Worm (Caenorhabditis elegans) whole organism, young adult: ENCODE measurements around the gene C41G6.12.

ENCODE experiments used
- B0019.2 ChIP-seq: fragments of 200-800 bp; sonication (Bioruptor generic); conservative IDR thresholded peaks from 2 replicates; pipeline ENCODE4 v1.3.6; 2022; ENCODE audit warnings: missing genetic modification reagents, missing genetic modification characterization, missing compliant biosample characterization
- B0035.1 ChIP-seq: sonication (generic microtip); optimal IDR thresholded peaks from 2 replicates; lab custom pipeline; 2016; ENCODE audit warnings: missing genetic modification characterization, mild to moderate bottlenecking, missing compliant biosample characterization, missing genotype, missing genetic modification reagents
- F39B2.1 ChIP-seq: fragments of 200-800 bp; sonication (Bioruptor generic); IDR thresholded peaks from 2 replicates; pipeline ENCODE4 v1.3.6; 2022; ENCODE audit warnings: missing genetic modification reagents, missing genetic modification characterization, missing compliant biosample characterization
- F49E8.2 ChIP-seq: sonication (generic microtip); optimal IDR thresholded peaks from 3 replicates; lab custom pipeline; 2017; ENCODE audit warnings: missing genetic modification characterization, mild to moderate bottlenecking, missing compliant biosample characterization, antibody characterized with exemption, moderate library complexity; ENCODE audit not compliant: insufficient read depth
- K12H6.12 ChIP-seq: fragments of 200-800 bp; sonication (Bioruptor generic); optimal IDR thresholded peaks from 2 replicates; lab custom pipeline; 2018; ENCODE audit warnings: mild to moderate bottlenecking, missing genetic modification characterization, missing compliant biosample characterization
- Y53G8AR.9 ChIP-seq: fragments of 200-800 bp; sonication (Bioruptor generic); conservative IDR thresholded peaks from 2 replicates; pipeline ENCODE4 v1.3.6; 2022; ENCODE audit warnings: missing genetic modification reagents, missing genetic modification characterization, missing compliant biosample characterization
- Y67H2A.10 ChIP-seq: fragments of 200-800 bp; sonication (Bioruptor generic); conservative IDR thresholded peaks from 2 replicates; pipeline ENCODE4 v1.3.6; 2022; ENCODE audit warnings: missing genetic modification reagents, missing genetic modification characterization, missing compliant biosample characterization
- Y79H2A.3 ChIP-seq: fragments of 200-800 bp; sonication (Bioruptor generic); conservative IDR thresholded peaks from 2 replicates; pipeline ENCODE4 v1.3.6; 2022; ENCODE audit warnings: missing genetic modification reagents, missing genetic modification characterization, missing compliant biosample characterization
- akir-1 ChIP-seq: fragments of 200-800 bp; sonication (Bioruptor generic); optimal IDR thresholded peaks from 2 replicates; lab custom pipeline; 2018; ENCODE audit warnings: mild to moderate bottlenecking, missing genetic modification characterization, moderate library complexity, missing compliant biosample characterization
- ama-1 ChIP-seq, 3 experiments: fragments of 150-350 bp in 1 of 3; sonication (generic microtip) in 2 of 3; optimal IDR thresholded peaks; 2 replicates each; lab custom pipeline; 2014 to 2018; ENCODE audit warnings: missing biosample characterization in 2 of 3, missing genetic modification characterization in 2 of 3, missing genetic modification reagents in 2 of 3
- atf-7 ChIP-seq: sonication (generic microtip); optimal IDR thresholded peaks from 2 replicates; lab custom pipeline; 2017; ENCODE audit warnings: mild to moderate bottlenecking, missing genetic modification characterization, missing compliant biosample characterization
- bed-2 ChIP-seq: fragments of 200-800 bp; sonication (Bioruptor generic); IDR thresholded peaks from 2 replicates; pipeline ENCODE4 v1.3.6; 2022; ENCODE audit warnings: missing genetic modification reagents, missing genetic modification characterization, missing compliant biosample characterization
- cebp-1 ChIP-seq, 2 experiments: fragments of 200-800 bp in 1 of 2; sonication (Bioruptor generic) in 1 of 2; sonication (generic microtip) in 1 of 2; IDR thresholded peaks in 1 of 2; optimal IDR thresholded peaks in 1 of 2; 2 replicates each; pipeline versions ENCODE4 v1.3.6 to Lab custom; 2017 to 2022; ENCODE audit warnings: missing compliant biosample characterization in 2 of 2, missing genetic modification characterization in 2 of 2, mild to moderate bottlenecking in 1 of 2, missing genetic modification reagents in 1 of 2, moderate library complexity in 1 of 2
- ceh-91 ChIP-seq: fragments of 200-800 bp; sonication (Bioruptor generic); IDR thresholded peaks from 2 replicates; pipeline ENCODE4 v1.3.6; 2022; ENCODE audit warnings: missing genetic modification reagents, missing genetic modification characterization, missing compliant biosample characterization
- dox-1 ChIP-seq: fragments of 200-800 bp; sonication (Bioruptor generic); IDR thresholded peaks from 2 replicates; pipeline ENCODE4 v1.3.6; 2022; ENCODE audit warnings: missing genetic modification reagents, missing genetic modification characterization, missing compliant biosample characterization
- dpl-1 ChIP-seq: fragments of 150-350 bp; optimal IDR thresholded peaks from 2 replicates; lab custom pipeline; 2014; ENCODE audit warnings: missing biosample characterization, missing genetic modification reagents, missing genetic modification characterization
- ekl-4 ChIP-seq: fragments of 200-800 bp; sonication (Bioruptor generic); IDR thresholded peaks from 2 replicates; pipeline ENCODE4 v1.3.6; 2022; ENCODE audit warnings: missing genetic modification reagents, missing genetic modification characterization, missing compliant biosample characterization
- ets-4 ChIP-seq: fragments of 200-800 bp; sonication (Bioruptor generic); optimal IDR thresholded peaks from 2 replicates; lab custom pipeline; 2018; ENCODE audit warnings: mild to moderate bottlenecking, missing genetic modification characterization, missing compliant biosample characterization
- gei-17 ChIP-seq: fragments of 200-800 bp; sonication (Bioruptor generic); optimal IDR thresholded peaks from 2 replicates; lab custom pipeline; 2018; ENCODE audit warnings: mild to moderate bottlenecking, missing genetic modification characterization, missing compliant biosample characterization
- hmg-1.2 ChIP-seq: fragments of 200-800 bp; sonication (Bioruptor generic); IDR thresholded peaks from 2 replicates; pipeline ENCODE4 v1.3.6; 2022; ENCODE audit warnings: missing genetic modification reagents, missing genetic modification characterization, missing compliant biosample characterization
- lin-35 ChIP-seq, 3 experiments: fragments of 150-350 bp in 2 of 3; sonication (generic microtip) in 1 of 3; optimal IDR thresholded peaks; 2 replicates each; lab custom pipeline; 2014 to 2018; ENCODE audit warnings: missing biosample characterization in 3 of 3, missing genetic modification characterization in 3 of 3, missing genetic modification reagents in 3 of 3
- lin-40 ChIP-seq: sonication (generic microtip); optimal IDR thresholded peaks from 2 replicates; lab custom pipeline; 2016; ENCODE audit warnings: missing genetic modification characterization, mild to moderate bottlenecking, missing compliant biosample characterization, missing genotype, missing genetic modification reagents
- lin-54 ChIP-seq: fragments of 200-800 bp; sonication (Bioruptor generic); optimal IDR thresholded peaks from 2 replicates; lab custom pipeline; 2018; ENCODE audit warnings: mild to moderate bottlenecking, missing genetic modification characterization, missing compliant biosample characterization
- lir-1 ChIP-seq: fragments of 200-800 bp; sonication (Bioruptor generic); conservative IDR thresholded peaks from 2 replicates; pipeline ENCODE4 v1.3.6; 2022; ENCODE audit warnings: missing genetic modification reagents, missing genetic modification characterization, missing compliant biosample characterization
- lsl-1 ChIP-seq: fragments of 200-800 bp; sonication (Bioruptor generic); optimal IDR thresholded peaks from 2 replicates; lab custom pipeline; 2018; ENCODE audit warnings: mild to moderate bottlenecking, missing genetic modification characterization, moderate library complexity, missing compliant biosample characterization
- madf-10 ChIP-seq: sonication (generic microtip); optimal IDR thresholded peaks from 2 replicates; lab custom pipeline; 2016; ENCODE audit warnings: mild to moderate bottlenecking, missing genetic modification characterization, missing compliant biosample characterization
- madf-6 ChIP-seq: fragments of 200-800 bp; sonication (Bioruptor generic); IDR thresholded peaks from 2 replicates; pipeline ENCODE4 v1.3.6; 2022; ENCODE audit warnings: missing genetic modification reagents, missing genetic modification characterization, missing compliant biosample characterization
- madf-8 ChIP-seq: fragments of 200-800 bp; sonication (Bioruptor generic); conservative IDR thresholded peaks from 2 replicates; pipeline ENCODE4 v1.3.6; 2022; ENCODE audit warnings: missing genetic modification reagents, missing genetic modification characterization, missing compliant biosample characterization
- nfyb-1 ChIP-seq: fragments of 200-800 bp; sonication (Bioruptor generic); IDR thresholded peaks from 2 replicates; pipeline ENCODE4 v1.3.6; 2022; ENCODE audit warnings: missing genetic modification reagents, missing genetic modification characterization, missing compliant biosample characterization
- nhr-120 ChIP-seq: fragments of 200-800 bp; sonication (Bioruptor generic); IDR thresholded peaks from 2 replicates; pipeline ENCODE4 v1.3.6; 2022; ENCODE audit warnings: missing genetic modification characterization, missing compliant biosample characterization
- pbrm-1 ChIP-seq: fragments of 200-800 bp; sonication (Bioruptor generic); IDR thresholded peaks from 2 replicates; pipeline ENCODE4 v1.3.6; 2022; ENCODE audit warnings: missing genetic modification reagents, missing genetic modification characterization, missing compliant biosample characterization
- pha-4 ChIP-seq: fragments of 150-350 bp; sonication (generic microtip); optimal IDR thresholded peaks from 2 replicates; lab custom pipeline; 2014; ENCODE audit warnings: missing biosample characterization, missing genetic modification reagents, missing genetic modification characterization
- rpc-1 ChIP-seq, 2 experiments: fragments of 150-350 bp in 1 of 2; sonication (generic microtip) in 1 of 2; optimal IDR thresholded peaks; 2 replicates each; lab custom pipeline; 2014 to 2018; ENCODE audit warnings: missing biosample characterization in 1 of 2, missing genetic modification characterization in 1 of 2, missing genetic modification reagents in 1 of 2, missing genotype in 1 of 2
- snpc-1.1 ChIP-seq: sonication (generic microtip); optimal IDR thresholded peaks from 2 replicates; lab custom pipeline; 2017; ENCODE audit warnings: missing genetic modification characterization, mild to moderate bottlenecking, missing compliant biosample characterization, antibody characterized with exemption, moderate library complexity, missing genotype, missing genetic modification reagents; ENCODE audit not compliant: insufficient read depth
- snpc-1.3 ChIP-seq: sonication (generic microtip); optimal IDR thresholded peaks from 2 replicates; lab custom pipeline; 2017; ENCODE audit warnings: missing genetic modification characterization, mild to moderate bottlenecking, missing compliant biosample characterization, antibody characterized with exemption, moderate library complexity, missing genotype, missing genetic modification reagents; ENCODE audit not compliant: insufficient read depth
- snpc-3.4 ChIP-seq: sonication (generic microtip); optimal IDR thresholded peaks from 2 replicates; lab custom pipeline; 2017; ENCODE audit warnings: missing genetic modification characterization, mild to moderate bottlenecking, missing compliant biosample characterization, antibody characterized with exemption, moderate library complexity, missing genotype, missing genetic modification reagents
- snpc-4 ChIP-seq, 5 experiments: fragments of 150-350 bp in 1 of 5; sonication (generic microtip) in 4 of 5; optimal IDR thresholded peaks; 2 replicates each; lab custom pipeline; 2014 to 2018; ENCODE audit warnings: missing genetic modification characterization in 5 of 5, missing biosample characterization in 3 of 5, antibody characterized with exemption in 2 of 5, mild to moderate bottlenecking in 2 of 5, missing compliant biosample characterization in 2 of 5, missing genotype in 2 of 5, moderate library complexity in 2 of 5, missing genetic modification reagents in 1 of 5
- sptf-2 ChIP-seq: fragments of 200-800 bp; sonication (Bioruptor generic); optimal IDR thresholded peaks from 2 replicates; lab custom pipeline; 2018; ENCODE audit warnings: mild to moderate bottlenecking, missing genetic modification characterization, missing compliant biosample characterization
- tbp1 ChIP-seq: fragments of 200-800 bp; sonication (Bioruptor generic); optimal IDR thresholded peaks from 2 replicates; lab custom pipeline; 2018; ENCODE audit warnings: mild to moderate bottlenecking, missing genetic modification characterization, missing compliant biosample characterization
- xnd-1 ChIP-seq: sonication (generic microtip); optimal IDR thresholded peaks from 2 replicates; lab custom pipeline; 2016; ENCODE audit warnings: missing genotype, missing genetic modification reagents, missing genetic modification characterization, missing compliant biosample characterization
- ztf-22 ChIP-seq: fragments of 200-800 bp; sonication (Bioruptor generic); optimal IDR thresholded peaks from 2 replicates; lab custom pipeline; 2018; ENCODE audit warnings: mild to moderate bottlenecking, missing genetic modification characterization, moderate library complexity, missing compliant biosample characterization
- ztf-26 ChIP-seq: sonication (generic microtip); optimal IDR thresholded peaks from 2 replicates; lab custom pipeline; 2017; ENCODE audit warnings: missing genetic modification characterization, missing compliant biosample characterization

The C41G6.12 gene

ce11 chrV:15187083-15188057 is 20.2 kb downstream of the C41G6.12 start, which contains the start of the genes cyn-7 and bath-36 (continued):
- TF ChIP-seq lin-35 (GFP tag; optimal IDR thresholded peaks at IDR 0.05; lab: Kevin White, UChicago) (peak in 1 of 3 experiments; percentile 66), hmg-1.2 (GFP tag; lab: Robert Waterston, UW) (peak; percentile 33), sptf-2 (no peak), B0019.2 (GFP tag; lab: Robert Waterston, UW) (0 out of 2 replicates have a peak, but pooled peaks have one; percentile 25), bed-2 (no peak), K12H6.12 (peak; percentile 1), F49E8.2 (tag; lab: Kevin White, UChicago) (peak; percentile 15), pbrm-1 (GFP tag; lab: Robert Waterston, UW) (peak; percentile 81), nfyb-1 (GFP tag; lab: Robert Waterston, UW) (peak; percentile 53; the same call in 1 of the 2 replicates), ztf-26 (tag; lab: Kevin White, UChicago) (peak; percentile 49), snpc-1.1 (no peak), F39B2.1 (GFP tag; lab: Robert Waterston, UW) (no peak), atf-7 (tag; lab: Kevin White, UChicago) (peak; percentile 28), Y67H2A.10 (0 out of 2 replicates have a peak, but pooled peaks have one; percentile 29), ceh-91 (peak; percentile 66), rpc-1 (optimal IDR thresholded peaks at IDR 0.05; lab: Kevin White, UChicago) (peak; percentile 28), rpc-1 (tag; optimal IDR thresholded peaks at IDR 0.05; lab: Kevin White, UChicago) (no peak), lir-1 (GFP tag; lab: Robert Waterston, UW) (peak; percentile 70), akir-1 (GFP tag; lab: Kevin White, UChicago) (no peak), ekl-4 (GFP tag; lab: Robert Waterston, UW) (peak; percentile 52), dox-1 (GFP tag; lab: Robert Waterston, UW) (peak; percentile 68), gei-17 (GFP tag; lab: Kevin White, UChicago) (peak; percentile 59), lin-40 (tag; lab: Kevin White, UChicago) (peak; percentile 85), ama-1 (optimal IDR thresholded peaks at IDR 0.05; lab: Kevin White, UChicago) (no peak), ama-1 (GFP tag; optimal IDR thresholded peaks at IDR 0.05; lab: Kevin White, UChicago) (no peak), madf-8 (peak; percentile 67), snpc-4 (GFP tag; optimal IDR thresholded peaks at IDR 0.05; lab: Kevin White, UChicago) (no peak), snpc-4 (tag; optimal IDR thresholded peaks at IDR 0.05; lab: Kevin White, UChicago) (peak in 2 of 4 experiments; percentile 68 to 71), madf-6 (peak; percentile 90), xnd-1 (tag; lab: Kevin White, UChicago) (peak; percentile 65), B0035.1 (no peak), snpc-3.4 (tag; lab: Kevin White, UChicago) (peak; percentile 76), Y53G8AR.9 (GFP tag; lab: Robert Waterston, UW) (0 out of 2 replicates have a peak, but pooled peaks have one; percentile 7), ztf-22 (GFP tag; lab: Kevin White, UChicago) (peak; percentile 9), snpc-1.3 (tag; lab: Kevin White, UChicago) (peak; percentile 38), lin-54 (peak; percentile 83), tbp1 (GFP tag; lab: Kevin White, UChicago) (peak; percentile 54), Y79H2A.3 (no peak), lsl-1 (GFP tag; lab: Kevin White, UChicago) (peak; percentile 49), dpl-1 (peak; percentile 52), madf-10 (tag; lab: Kevin White, UChicago) (peak; percentile 8), nhr-120 (GFP tag; lab: Robert Waterston, UW) (no peak), pha-4 (tag; lab: Kevin White, UChicago) (peak; percentile 36), cebp-1 (GFP tag; IDR thresholded peaks at IDR 0.05; lab: Robert Waterston, UW) (no peak; the same call in 1 of the 2 replicates), cebp-1 (tag; optimal IDR thresholded peaks at IDR 0.05; lab: Kevin White, UChicago) (peak; percentile 61), ets-4 (peak; percentile 10)
